Worm (Caenorhabditis elegans): ENCODE results near the gene math-5.
A peak's percentile ranks its signal among the peaks of the same experiment; 100 is the strongest.
"Not testable (repeated sequence)": the region's sequence is repeated elsewhere in the genome, so short reads cannot be mapped to it uniquely, and the experiment has no call there.

The math-5 gene

ce11 chrII:1870875-1871592 lies 11.6 kb downstream of the math-5 start, which contains the start of gene math-10:
Gene math-10, plus strand, starts transcription at chrII:1871542.
- TF ChIP-seq swsn-7 (tag; optimal IDR thresholded peaks at IDR 0.05) (no peak), elt-2 (tag; optimal IDR thresholded peaks at IDR 0.05) (peak; percentile 33)

ce11 chrII:1869120-1869519 lies 13.5 kb downstream of the math-5 start, which contains the start of gene math-14:
Gene math-14, plus strand, starts transcription at chrII:1869420.
- TF ChIP-seq grh-1 (GFP tag; IDR thresholded peaks at IDR 0.05) (no peak), fkh-4 (tag; optimal IDR thresholded peaks at IDR 0.05; ENCODE audit: borderline replicate concordance) (no peak), zip-4 (GFP tag; optimal IDR thresholded peaks at IDR 0.05) (no peak), sox-4 (tag; optimal IDR thresholded peaks at IDR 0.05) (no peak)

- TF ChIP-seq grh-1 (GFP tag; IDR thresholded peaks at IDR 0.05) (no peak), efl-1 (optimal IDR thresholded peaks at IDR 0.05) (no peak), efl-1 (GFP tag; optimal IDR thresholded peaks at IDR 0.05 in 1 of 2) (peak in 1 of 2 experiments; percentile 79), hlh-4 (tag; optimal IDR thresholded peaks at IDR 0.05) (no peak), nhr-19 (GFP tag; conservative IDR thresholded peaks at IDR 0.05) (no peak), efl-3 (GFP tag; optimal IDR thresholded peaks at IDR 0.05) (no peak), ceh-82 (tag; optimal IDR thresholded peaks at IDR 0.05) (no peak), zag-1 (tag; optimal IDR thresholded peaks at IDR 0.05) (no peak), zip-4 (GFP tag; optimal IDR thresholded peaks at IDR 0.05) (no peak), elt-2 (tag; optimal IDR thresholded peaks at IDR 0.05) (peak; percentile 59), snu-23 (GFP tag; optimal IDR thresholded peaks at IDR 0.05) (no peak), ces-1 (GFP tag; optimal IDR thresholded peaks at IDR 0.05) (no peak), hlh-17 (GFP tag; optimal IDR thresholded peaks at IDR 0.05; ENCODE audit: borderline replicate concordance) (no peak), sox-4 (tag; optimal IDR thresholded peaks at IDR 0.05) (no peak)
Measured at ce11 chrII:1865683-1866431, 16.7 kb downstream of the math-5 start, which contains the start of gene math-15. Gene math-15, plus strand, starts transcription at chrII:1866381.

ce11 chrII:1864278-1864677 lies 18.3 kb downstream of the math-5 start, which contains the start of gene C16C4.17:
Gene C16C4.17, plus strand, starts transcription at chrII:1864578.
- TF ChIP-seq fkh-10 (GFP tag; optimal IDR thresholded peaks at IDR 0.05) (no peak), zip-4 (GFP tag; optimal IDR thresholded peaks at IDR 0.05) (no peak), efl-1 (optimal IDR thresholded peaks at IDR 0.05) (no peak), efl-1 (GFP tag; optimal IDR thresholded peaks at IDR 0.05 in 1 of 2) (peak in 1 of 2 experiments; percentile 32)

ce11 chrII:1862334-1862733 lies 20.3 kb downstream of the math-5 start, which contains the start of gene fbxb-98:
Gene fbxb-98, plus strand, starts transcription at chrII:1862634.
- not testable (repeated sequence) for TF ChIP-seq lin-35 (GFP tag; optimal IDR thresholded peaks at IDR 0.05); tlp-1 (tag; optimal IDR thresholded peaks at IDR 0.05); nhr-12 (tag; optimal IDR thresholded peaks at IDR 0.05)

ce11 chrII:1861285-1861793 lies 21.3 kb downstream of the math-5 start, which contains the start of gene C16C4.18:
Gene C16C4.18, minus strand, starts transcription at chrII:1861335.
- TF ChIP-seq dpl-1 (GFP tag; optimal IDR thresholded peaks at IDR 0.05) (peak in 1 of 3 experiments; percentile 20), efl-1 (optimal IDR thresholded peaks at IDR 0.05) (peak; percentile 34 to 64), efl-1 (GFP tag; optimal IDR thresholded peaks at IDR 0.05 in 1 of 2) (peak; percentile 38 to 91)

ce11 chrII:1854094-1854493 lies 28.5 kb downstream of the math-5 start, which contains the start of gene fbxb-95:
Gene fbxb-95, plus strand, starts transcription at chrII:1854394.
- TF ChIP-seq fkh-8 (tag; optimal IDR thresholded peaks at IDR 0.05); ceh-63 (GFP tag; optimal IDR thresholded peaks at IDR 0.05); grh-1 (GFP tag; IDR thresholded peaks at IDR 0.05): not testable (repeated sequence)

Data from whole organism, L1 larva.